Fruit fly (Drosophila melanogaster) whole organism, embryonic: Measurements from ENCODE around the gene CG43116.

Source experiments
- Atf3 ChIP-seq: fragments of 200-800 bp; sonication (Bioruptor generic); optimal IDR thresholded peaks from 3 replicates; lab custom pipeline; 2016; ENCODE audit warnings: missing biosample characterization, missing genetic modification characterization
- Atf6 ChIP-seq: fragments of 200-800 bp; sonication (Bioruptor generic); IDR thresholded peaks from 2 replicates; pipeline ENCODE4 v1.3.6; 2022; ENCODE audit warnings: missing biosample characterization, missing genetic modification characterization
- CG10209 ChIP-seq: fragments of 200-800 bp; sonication (Bioruptor generic); optimal IDR thresholded peaks from 3 replicates; lab custom pipeline; 2017; ENCODE audit warnings: missing biosample characterization, mild to moderate bottlenecking, missing genetic modification characterization, missing genetic modification reagents
- CG1024 ChIP-seq: fragments of 200-800 bp; sonication (Bioruptor generic); IDR thresholded peaks from 2 replicates; pipeline ENCODE4 v1.3.6; 2022; ENCODE audit warnings: missing biosample characterization, missing genetic modification characterization
- CG10274 ChIP-seq: fragments of 200-800 bp; sonication (Bioruptor generic); optimal IDR thresholded peaks from 3 replicates; lab custom pipeline; 2017; ENCODE audit warnings: missing biosample characterization, mild to moderate bottlenecking, missing genetic modification characterization
- CG10321 ChIP-seq: fragments of 200-800 bp; sonication (Bioruptor generic); IDR thresholded peaks from 2 replicates; pipeline ENCODE4 v1.3.6; 2022; ENCODE audit warnings: missing biosample characterization, missing genetic modification characterization
- CG10431 ChIP-seq: fragments of 200-800 bp; sonication (Bioruptor generic); optimal IDR thresholded peaks from 3 replicates; lab custom pipeline; 2018; ENCODE audit warnings: missing biosample characterization, mild to moderate bottlenecking, missing genetic modification characterization
- CG11093 ChIP-seq: fragments of 200-800 bp; sonication (Bioruptor generic); IDR thresholded peaks from 3 replicates; pipeline ENCODE4 v1.3.6; 2022; ENCODE audit warnings: missing biosample characterization, missing genetic modification characterization
- CG11696 ChIP-seq: fragments of 200-800 bp; sonication (Bioruptor generic); IDR thresholded peaks from 2 replicates; pipeline ENCODE4 v1.3.6; 2022; ENCODE audit warnings: missing biosample characterization, missing genetic modification characterization
- CG1233 ChIP-seq: fragments of 200-800 bp; sonication (Bioruptor generic); optimal IDR thresholded peaks from 4 replicates; lab custom pipeline; 2018; ENCODE audit warnings: missing biosample characterization, mild to moderate bottlenecking, missing genetic modification characterization
- CG12659 ChIP-seq: fragments of 200-800 bp; sonication (Bioruptor generic); optimal IDR thresholded peaks from 3 replicates; lab custom pipeline; 2017; ENCODE audit warnings: mild to moderate bottlenecking, missing biosample characterization, missing genetic modification reagents, missing genetic modification characterization
- CG1792 ChIP-seq: fragments of 200-800 bp; sonication (Bioruptor generic); optimal IDR thresholded peaks from 2 replicates; lab custom pipeline; 2016; ENCODE audit warnings: missing biosample characterization, missing genetic modification characterization
- CG18262 ChIP-seq: fragments of 200-800 bp; optimal IDR thresholded peaks from 3 replicates; lab custom pipeline; 2019; ENCODE audit warnings: missing biosample characterization, mild to moderate bottlenecking, missing genetic modification characterization, moderate library complexity
- CG2120 ChIP-seq: fragments of 200-800 bp; sonication (Bioruptor generic); optimal IDR thresholded peaks from 3 replicates; lab custom pipeline; 2016; ENCODE audit warnings: missing biosample characterization, missing genetic modification characterization
- CG30431 ChIP-seq: fragments of 200-800 bp; sonication (Bioruptor generic); optimal IDR thresholded peaks from 2 replicates; lab custom pipeline; 2017; ENCODE audit warnings: missing biosample characterization, missing genetic modification characterization
- CG4617 ChIP-seq: fragments of 200-800 bp; sonication (Bioruptor generic); optimal IDR thresholded peaks from 3 replicates; lab custom pipeline; 2016; ENCODE audit warnings: missing biosample characterization, missing genetic modification characterization, borderline replicate concordance
- CG6683 ChIP-seq: fragments of 200-800 bp; sonication (Bioruptor generic); optimal IDR thresholded peaks from 2 replicates; lab custom pipeline; 2017; ENCODE audit warnings: missing biosample characterization, mild to moderate bottlenecking, missing genetic modification characterization, missing genetic modification reagents
- CG7372 ChIP-seq: fragments of 200-800 bp; sonication (Bioruptor generic); IDR thresholded peaks from 2 replicates; pipeline ENCODE4 v1.3.6; 2022; ENCODE audit warnings: missing biosample characterization, missing genetic modification characterization
- CG7745 ChIP-seq: fragments of 200-800 bp; sonication (Bioruptor generic); optimal IDR thresholded peaks from 2 replicates; lab custom pipeline; 2018; ENCODE audit warnings: missing biosample characterization, mild to moderate bottlenecking, missing genetic modification characterization, moderate library complexity
- CG8765 ChIP-seq: fragments of 200-800 bp; sonication (Bioruptor generic); IDR thresholded peaks from 2 replicates; pipeline ENCODE4 v1.3.6; 2022; ENCODE audit warnings: missing biosample characterization, missing genetic modification characterization
- CG8924 ChIP-seq: fragments of 200-800 bp; optimal IDR thresholded peaks from 3 replicates; lab custom pipeline; 2019; ENCODE audit warnings: missing biosample characterization, mild to moderate bottlenecking, missing genetic modification characterization, moderate library complexity
- D ChIP-seq, 2 experiments: fragments of 200-800 bp in 1 of 2; fragments of >200 bp in 1 of 2; sonication (Bioruptor generic) in 1 of 2; optimal IDR thresholded peaks; 2 replicates in 1 of 2; 3 replicates in 1 of 2; lab custom pipeline; 2017; ENCODE audit warnings: mild to moderate bottlenecking in 1 of 2, missing biosample characterization in 1 of 2, missing genetic modification characterization in 1 of 2, missing genetic modification reagents in 1 of 2
- Drgx ChIP-seq: fragments of 200-800 bp; sonication (Bioruptor generic); IDR thresholded peaks from 2 replicates; pipeline ENCODE4 v1.3.6; 2022; ENCODE audit warnings: missing biosample characterization, missing genetic modification characterization
- H2.0 ChIP-seq: fragments of 200-800 bp; sonication (Bioruptor generic); IDR thresholded peaks from 2 replicates; pipeline ENCODE4 v1.3.6; 2022; ENCODE audit warnings: missing biosample characterization, missing genetic modification characterization
- Max ChIP-seq: fragments of 200-800 bp; sonication (Bioruptor generic); optimal IDR thresholded peaks from 2 replicates; lab custom pipeline; 2016; ENCODE audit warnings: missing biosample characterization, mild to moderate bottlenecking, missing genetic modification characterization
- Neu2 ChIP-seq: fragments of 200-800 bp; sonication (Bioruptor generic); optimal IDR thresholded peaks from 3 replicates; lab custom pipeline; 2016; ENCODE audit warnings: missing biosample characterization, missing genetic modification characterization, borderline replicate concordance
- Nf-YB ChIP-seq: fragments of 200-800 bp; sonication (Bioruptor generic); optimal IDR thresholded peaks from 3 replicates; lab custom pipeline; 2019; ENCODE audit warnings: missing biosample characterization, mild to moderate bottlenecking, missing genetic modification characterization, moderate library complexity
- Ravus ChIP-seq: fragments of 200-800 bp; sonication (Bioruptor generic); IDR thresholded peaks from 2 replicates; pipeline ENCODE4 v1.3.6; 2022; ENCODE audit warnings: missing biosample characterization, missing genetic modification characterization
- Rx ChIP-seq: fragments of 200-800 bp; sonication (Bioruptor generic); IDR thresholded peaks from 2 replicates; pipeline ENCODE4 v1.3.6; 2022; ENCODE audit warnings: missing biosample characterization, missing genetic modification characterization
- Xbp1 ChIP-seq: fragments of 200-800 bp; sonication (Bioruptor generic); optimal IDR thresholded peaks from 3 replicates; lab custom pipeline; 2016; ENCODE audit warnings: missing biosample characterization, mild to moderate bottlenecking, missing genetic modification characterization
- Xrp1 ChIP-seq: fragments of 200-800 bp; sonication (Bioruptor generic); IDR thresholded peaks from 2 replicates; pipeline ENCODE4 v1.3.6; 2022; ENCODE audit warnings: missing biosample characterization, missing genetic modification characterization
- ab ChIP-seq: fragments of 200-800 bp; sonication (Bioruptor generic); optimal IDR thresholded peaks from 2 replicates; lab custom pipeline; 2016; ENCODE audit warnings: missing biosample characterization, missing genetic modification characterization
- aop ChIP-seq: fragments of 200-800 bp; sonication (Bioruptor generic); IDR thresholded peaks from 2 replicates; pipeline ENCODE4 v1.3.6; 2022; ENCODE audit warnings: missing biosample characterization, missing genetic modification characterization
- ato ChIP-seq: fragments of 200-800 bp; sonication (Bioruptor generic); IDR thresholded peaks from 2 replicates; pipeline ENCODE4 v1.3.6; 2022; ENCODE audit warnings: missing biosample characterization, missing genetic modification characterization; ENCODE audit not compliant: partially characterized antibody
- chinmo ChIP-seq: fragments of 200-800 bp; sonication (Bioruptor generic); IDR thresholded peaks from 4 replicates; pipeline ENCODE4 v1.3.6; 2022; ENCODE audit warnings: missing biosample characterization, missing genetic modification characterization; ENCODE audit not compliant: partially characterized antibody
- crp ChIP-seq, 2 experiments: fragments of 200-800 bp; sonication (Bioruptor generic); optimal IDR thresholded peaks; 2 replicates in 1 of 2; 3 replicates in 1 of 2; lab custom pipeline; 2017; ENCODE audit warnings: missing biosample characterization in 2 of 2, missing genetic modification characterization in 2 of 2, mild to moderate bottlenecking in 1 of 2, moderate library complexity in 1 of 2
- eyg ChIP-seq: fragments of 200-800 bp; sonication (Bioruptor generic); optimal IDR thresholded peaks from 3 replicates; lab custom pipeline; 2016; ENCODE audit warnings: missing biosample characterization, missing genetic modification characterization
- grn ChIP-seq: fragments of 200-800 bp; sonication (Bioruptor generic); optimal IDR thresholded peaks from 3 replicates; lab custom pipeline; 2017; ENCODE audit warnings: missing biosample characterization, missing genetic modification characterization
- gro ChIP-seq: fragments of 200-800 bp; sonication (Bioruptor generic); optimal IDR thresholded peaks from 2 replicates; lab custom pipeline; 2016; ENCODE audit warnings: missing biosample characterization, missing genetic modification characterization
- gsb-n ChIP-seq: fragments of 200-800 bp; sonication (Bioruptor generic); optimal IDR thresholded peaks from 3 replicates; lab custom pipeline; 2018; ENCODE audit warnings: missing biosample characterization, mild to moderate bottlenecking, missing genetic modification characterization
- her ChIP-seq: fragments of 200-800 bp; sonication (Bioruptor generic); optimal IDR thresholded peaks from 2 replicates; lab custom pipeline; 2016; ENCODE audit warnings: missing biosample characterization, missing genetic modification characterization
- hth ChIP-seq: fragments of >200 bp; optimal IDR thresholded peaks from 2 replicates; lab custom pipeline; 2017; ENCODE audit warnings: inconsistent platforms
- insv ChIP-seq, 2 experiments: fragments of 200-800 bp; sonication (Bioruptor generic); optimal IDR thresholded peaks; 3 replicates each; lab custom pipeline; 2016 to 2018; ENCODE audit warnings: missing biosample characterization in 2 of 2, missing genetic modification characterization in 2 of 2
- jumu ChIP-seq: fragments of 200-800 bp; sonication (Bioruptor generic); optimal IDR thresholded peaks from 3 replicates; lab custom pipeline; 2016; ENCODE audit warnings: missing biosample characterization, missing genetic modification characterization
- lov ChIP-seq, 2 experiments: fragments of 200-800 bp in 1 of 2; fragments of >200 bp in 1 of 2; sonication (Bioruptor generic) in 1 of 2; IDR thresholded peaks in 1 of 2; optimal IDR thresholded peaks in 1 of 2; 2 replicates in 1 of 2; 3 replicates in 1 of 2; pipeline versions ENCODE4 v1.3.6 to Lab custom; 2017 to 2022; ENCODE audit warnings: missing biosample characterization in 1 of 2, missing genetic modification characterization in 1 of 2
- nerfin-1 ChIP-seq: fragments of 200-800 bp; sonication (Bioruptor generic); optimal IDR thresholded peaks from 3 replicates; lab custom pipeline; 2019; ENCODE audit warnings: missing biosample characterization, mild to moderate bottlenecking, missing genetic modification characterization, moderate library complexity
- pita ChIP-seq: fragments of 200-800 bp; sonication (Bioruptor generic); optimal IDR thresholded peaks from 2 replicates; lab custom pipeline; 2017; ENCODE audit warnings: missing biosample characterization, mild to moderate bottlenecking, missing genetic modification characterization
- sens ChIP-seq: fragments of 200-800 bp; sonication (Bioruptor generic); peaks from one replicate; lab custom pipeline; 2016; ENCODE audit warnings: missing biosample characterization, missing genetic modification characterization
- sr ChIP-seq: fragments of 200-800 bp; sonication (Bioruptor generic); IDR thresholded peaks from 3 replicates; pipeline ENCODE4 v1.3.6; 2022; ENCODE audit warnings: missing biosample characterization, missing genetic modification characterization
- twi ChIP-seq: fragments of 200-800 bp; optimal IDR thresholded peaks from 2 replicates; lab custom pipeline; 2019; ENCODE audit warnings: missing biosample characterization, mild to moderate bottlenecking, missing genetic modification characterization, moderate library complexity

Gene CG43116

dm6 chr3R:26010628-26011027 is 13.8 kb upstream of the CG43116 start (continued):
- TF ChIP-seq CG10321 (GFP tag; lab: Robert Waterston, UW), result no peak
- TF ChIP-seq jumu (GFP tag; lab: Kevin White, UChicago), result peak; percentile 17
- TF ChIP-seq CG2120, result no peak
- TF ChIP-seq Drgx, result no peak
- TF ChIP-seq ato (GFP tag; lab: Robert Waterston, UW), result no peak
- no peak for TF ChIP-seq ab (GFP tag; lab: Kevin White, UChicago)
- no peak for TF ChIP-seq H2.0 (GFP tag; lab: Robert Waterston, UW)
- no peak for TF ChIP-seq CG10209 (GFP tag; lab: Kevin White, UChicago)
- TF ChIP-seq Xrp1 (GFP tag; lab: Robert Waterston, UW), result no peak
- no peak for TF ChIP-seq CG8765 (GFP tag; lab: Robert Waterston, UW)
- peak; percentile 53 for TF ChIP-seq twi (tag; lab: Kevin White, UChicago)
- TF ChIP-seq CG18262 (tag; lab: Kevin White, UChicago), result no peak
- TF ChIP-seq CG1024 (GFP tag; lab: Robert Waterston, UW), result no peak
- TF ChIP-seq Xbp1 (GFP tag; lab: Kevin White, UChicago), result no peak
- TF ChIP-seq CG7372, result no peak
- TF ChIP-seq Atf6, result no peak
- no peak for TF ChIP-seq CG4617 (GFP tag; lab: Kevin White, UChicago)
- TF ChIP-seq CG8924 (tag; lab: Kevin White, UChicago), result no peak
- no peak for TF ChIP-seq Rx
- no peak for TF ChIP-seq CG30431
- no peak for TF ChIP-seq aop (GFP tag; lab: Robert Waterston, UW)
- TF ChIP-seq Nf-YB (GFP tag; lab: Kevin White, UChicago), result peak; percentile 28
- no peak for TF ChIP-seq Max (GFP tag; lab: Kevin White, UChicago)
- TF ChIP-seq Neu2 (GFP tag; lab: Kevin White, UChicago), result no peak
- peak in 1 of 2 experiments; percentile 74 for TF ChIP-seq insv (GFP tag; optimal IDR thresholded peaks at IDR 0.05; lab: Kevin White, UChicago)
- peak; percentile 42 for TF ChIP-seq gsb-n (tag; lab: Kevin White, UChicago)
- no peak for TF ChIP-seq CG11696
- TF ChIP-seq CG1233 (GFP tag; lab: Kevin White, UChicago), result no peak
- TF ChIP-seq her (GFP tag; lab: Kevin White, UChicago), result no peak
- no peak for TF ChIP-seq CG11093 (GFP tag; lab: Robert Waterston, UW)
- no peak for TF ChIP-seq Ravus (GFP tag; lab: Robert Waterston, UW)
- TF ChIP-seq, all 482 proteins: peak for 46

DNA sequence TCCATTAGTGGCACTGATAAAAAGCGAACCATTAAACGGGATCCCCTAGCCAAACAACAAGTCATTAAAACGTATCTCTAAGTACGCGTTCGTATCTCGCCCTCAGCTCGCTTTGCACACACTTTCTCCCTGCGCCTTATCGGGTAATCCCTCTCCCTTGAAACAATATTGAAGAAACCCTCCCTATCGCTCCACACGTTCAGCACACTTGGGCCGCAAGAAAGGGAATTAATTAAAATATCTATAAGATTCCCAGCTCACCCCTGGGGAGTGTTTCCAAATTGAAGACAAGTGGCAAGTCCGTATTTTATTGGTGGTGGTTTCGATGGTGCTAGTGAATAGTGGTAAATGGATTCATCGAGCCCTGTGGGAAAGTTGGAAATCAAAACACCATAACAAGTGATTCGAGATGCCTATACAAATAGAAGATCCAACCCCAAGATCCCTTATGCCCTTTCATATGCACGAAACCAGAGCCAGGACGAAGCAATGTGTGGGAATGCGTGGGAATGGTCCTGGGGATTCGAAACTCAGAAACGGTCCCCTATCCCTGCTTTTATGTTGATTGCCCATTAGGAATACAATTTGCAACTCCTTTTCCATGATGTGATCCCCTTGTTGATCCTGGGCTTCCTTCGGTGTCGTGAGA is 13.1 kb upstream of the CG43116 start:
- TF ChIP-seq CG10274 (no peak), sr (GFP tag; lab: Robert Waterston, UW) (no peak), CG6683 (GFP tag; lab: Kevin White, UChicago) (no peak), hth (lab: Kevin White, UChicago) (no peak), crp (GFP tag; optimal IDR thresholded peaks at IDR 0.05; lab: Kevin White, UChicago) (no peak), H2.0 (GFP tag; lab: Robert Waterston, UW) (no peak), chinmo (GFP tag; lab: Robert Waterston, UW) (no peak), gro (no peak), eyg (GFP tag; lab: Kevin White, UChicago) (no peak), pita (no peak), CG7745 (tag; lab: Kevin White, UChicago) (peak; percentile 36), CG11093 (GFP tag; lab: Robert Waterston, UW) (no peak), grn (GFP tag; lab: Kevin White, UChicago) (peak; percentile 8), nerfin-1 (tag; lab: Kevin White, UChicago) (peak; percentile 89), sens (GFP tag; lab: Kevin White, UChicago) (peak; percentile 72), CG1792 (GFP tag; lab: Kevin White, UChicago) (no peak), Atf3 (GFP tag; lab: Kevin White, UChicago) (no peak), lov (optimal IDR thresholded peaks at IDR 0.05; lab: Kevin White, UChicago) (no peak), lov (GFP tag; IDR thresholded peaks at IDR 0.05; lab: Robert Waterston, UW) (0 out of 3 replicates have a peak, but pooled peaks have one; percentile 9), CG10431 (GFP tag; lab: Kevin White, UChicago) (no peak), D (optimal IDR thresholded peaks at IDR 0.05; lab: Kevin White, UChicago) (peak; percentile 8), D (GFP tag; optimal IDR thresholded peaks at IDR 0.05; lab: Kevin White, UChicago) (no peak), CG12659 (GFP tag; lab: Kevin White, UChicago) (no peak)
